Worm (Caenorhabditis elegans) whole organism, L4 larva: ENCODE results near the gene srpa-68.

ENCODE experiments used
- F26F4.8 ChIP-seq: fragments of 200-800 bp; sonication (Bioruptor generic); conservative IDR thresholded peaks from 2 replicates; pipeline ENCODE4 v1.3.6; 2022; ENCODE audit warnings: missing genetic modification characterization, missing compliant biosample characterization
- F49E8.2 ChIP-seq: sonication (generic microtip); optimal IDR thresholded peaks from 2 replicates; lab custom pipeline; 2016; ENCODE audit warnings: missing compliant biosample characterization, mild to moderate bottlenecking, missing genetic modification characterization, borderline replicate concordance
- T20F7.1 ChIP-seq: fragments of 200-800 bp; sonication (Bioruptor generic); optimal IDR thresholded peaks from 2 replicates; lab custom pipeline; 2018; ENCODE audit warnings: mild to moderate bottlenecking, missing genetic modification characterization, missing compliant biosample characterization
- T26A8.4 ChIP-seq: fragments of 200-800 bp; sonication (Bioruptor generic); IDR thresholded peaks from 2 replicates; pipeline ENCODE4 v1.3.6; 2022; ENCODE audit warnings: missing genetic modification characterization, missing compliant biosample characterization
- Y48G9A.11 ChIP-seq: fragments of 200-800 bp; sonication (Bioruptor generic); IDR thresholded peaks from 2 replicates; pipeline ENCODE4 v1.3.6; 2022; ENCODE audit warnings: missing genetic modification reagents, missing genetic modification characterization, missing compliant biosample characterization
- Y75B8A.6 ChIP-seq: fragments of 200-800 bp; sonication (Bioruptor generic); IDR thresholded peaks from 2 replicates; pipeline ENCODE4 v1.3.6; 2022; ENCODE audit warnings: missing genetic modification reagents, missing genetic modification characterization, missing compliant biosample characterization
- ZK337.2 ChIP-seq: fragments of 200-800 bp; sonication (Bioruptor generic); IDR thresholded peaks from 2 replicates; pipeline ENCODE4 v1.3.6; 2022; ENCODE audit warnings: missing genetic modification reagents, missing genetic modification characterization, missing compliant biosample characterization
- ZK546.5 ChIP-seq, 2 experiments: sonication (generic microtip); optimal IDR thresholded peaks; 2 replicates each; lab custom pipeline; 2017; ENCODE audit warnings: missing biosample characterization in 2 of 2, missing genetic modification characterization in 2 of 2
- aly-2 ChIP-seq: sonication (generic microtip); optimal IDR thresholded peaks from 2 replicates; lab custom pipeline; 2018; ENCODE audit warnings: missing biosample characterization, missing genetic modification characterization
- attf-4 ChIP-seq: sonication (generic microtip); optimal IDR thresholded peaks from 3 replicates; lab custom pipeline; 2017; ENCODE audit warnings: missing biosample characterization, missing genetic modification characterization
- ceh-44 ChIP-seq: fragments of 200-800 bp; sonication (Bioruptor generic); IDR thresholded peaks from 2 replicates; pipeline ENCODE4 v1.3.6; 2022; ENCODE audit warnings: missing genetic modification reagents, missing genetic modification characterization, missing compliant biosample characterization
- ceh-62 ChIP-seq: sonication (generic microtip); optimal IDR thresholded peaks from 2 replicates; lab custom pipeline; 2017; ENCODE audit warnings: missing biosample characterization, missing genetic modification characterization
- ctbp-1 ChIP-seq: fragments of 200-800 bp; sonication (Bioruptor generic); IDR thresholded peaks from 2 replicates; pipeline ENCODE4 v1.3.6; 2022; ENCODE audit warnings: missing genetic modification reagents, missing genetic modification characterization, missing compliant biosample characterization
- daf-16 ChIP-seq, 3 experiments: sonication (generic microtip); optimal IDR thresholded peaks; 2 replicates each; lab custom pipeline; 2016 to 2017; ENCODE audit warnings: missing genetic modification characterization in 3 of 3, missing genetic modification reagents in 3 of 3, mild to moderate bottlenecking in 2 of 3, missing compliant biosample characterization in 2 of 3, missing biosample characterization in 1 of 3, moderate library complexity in 1 of 3
- dmd-6 ChIP-seq: fragments of 200-800 bp; sonication (Bioruptor generic); IDR thresholded peaks from 2 replicates; pipeline ENCODE4 v1.3.6; 2022; ENCODE audit warnings: missing genetic modification reagents, missing genetic modification characterization, missing compliant biosample characterization
- duxl-1 ChIP-seq: sonication (generic microtip); optimal IDR thresholded peaks from 2 replicates; lab custom pipeline; 2016; ENCODE audit warnings: mild to moderate bottlenecking, missing genetic modification characterization, moderate library complexity, missing compliant biosample characterization; ENCODE audit not compliant: poor library complexity
- egl-27 ChIP-seq: sonication (generic microtip); optimal IDR thresholded peaks from 3 replicates; lab custom pipeline; 2017; ENCODE audit warnings: missing biosample characterization, missing genetic modification reagents, missing genetic modification characterization
- egl-43 ChIP-seq: fragments of 200-800 bp; sonication (Bioruptor generic); IDR thresholded peaks from 2 replicates; pipeline ENCODE4 v1.3.6; 2022; ENCODE audit warnings: missing genetic modification reagents, missing genetic modification characterization, missing compliant biosample characterization
- fkh-10 ChIP-seq: fragments of 150-350 bp; optimal IDR thresholded peaks from 2 replicates; lab custom pipeline; 2014; ENCODE audit warnings: missing biosample characterization, missing genetic modification reagents, missing genetic modification characterization
- fos-1 ChIP-seq: fragments of 150-350 bp; optimal IDR thresholded peaks from 2 replicates; lab custom pipeline; 2014; ENCODE audit warnings: missing biosample characterization, missing genetic modification characterization
- hif-1 ChIP-seq, 2 experiments: sonication (generic microtip); optimal IDR thresholded peaks; 2 replicates each; lab custom pipeline; 2016 to 2017; ENCODE audit warnings: missing compliant biosample characterization in 2 of 2, missing genetic modification characterization in 2 of 2, missing genetic modification reagents in 2 of 2, missing genotype in 2 of 2, mild to moderate bottlenecking in 1 of 2
- hlh-30 ChIP-seq: sonication (generic microtip); optimal IDR thresholded peaks from 2 replicates; lab custom pipeline; 2017; ENCODE audit warnings: antibody characterized with exemption, mild to moderate bottlenecking, missing genetic modification characterization, missing compliant biosample characterization; ENCODE audit not compliant: insufficient read depth
- hmg-1.1 ChIP-seq: fragments of 200-800 bp; sonication (Bioruptor generic); IDR thresholded peaks from 2 replicates; pipeline ENCODE4 v1.3.6; 2022; ENCODE audit warnings: missing genetic modification reagents, missing genetic modification characterization, missing compliant biosample characterization
- lin-15B ChIP-seq: fragments of 150-350 bp; sonication (generic microtip); optimal IDR thresholded peaks from 3 replicates; lab custom pipeline; 2014; ENCODE audit warnings: missing biosample characterization, missing genetic modification characterization
- lin-38 ChIP-seq: fragments of 200-800 bp; sonication (Bioruptor generic); IDR thresholded peaks from 2 replicates; pipeline ENCODE4 v1.3.6; 2022; ENCODE audit warnings: missing genetic modification reagents, missing genetic modification characterization, missing compliant biosample characterization
- lin-39 ChIP-seq: fragments of 150-350 bp; optimal IDR thresholded peaks from 2 replicates; lab custom pipeline; 2014; ENCODE audit warnings: missing biosample characterization, missing genetic modification reagents, missing genetic modification characterization
- madf-5 ChIP-seq, 2 experiments: fragments of 200-800 bp; sonication (Bioruptor generic); IDR thresholded peaks; 2 replicates each; pipeline ENCODE4 v1.3.6; 2022; ENCODE audit warnings: missing compliant biosample characterization in 2 of 2, missing genetic modification characterization in 2 of 2
- madf-9 ChIP-seq: fragments of 200-800 bp; sonication (Bioruptor generic); conservative IDR thresholded peaks from 2 replicates; pipeline ENCODE4 v1.3.6; 2022; ENCODE audit warnings: missing genetic modification reagents, missing genetic modification characterization, missing compliant biosample characterization
- mep-1 ChIP-seq: fragments of 150-350 bp; sonication (generic microtip); optimal IDR thresholded peaks from 3 replicates; lab custom pipeline; 2014; ENCODE audit warnings: missing biosample characterization, missing genetic modification characterization
- mes-2 ChIP-seq: sonication (generic microtip); optimal IDR thresholded peaks from 2 replicates; lab custom pipeline; 2016; ENCODE audit warnings: missing genotype, mild to moderate bottlenecking, missing genetic modification characterization, missing compliant biosample characterization; ENCODE audit not compliant: poor library complexity, severe bottlenecking
- nhr-10 ChIP-seq: fragments of 150-350 bp; optimal IDR thresholded peaks from 2 replicates; lab custom pipeline; 2014; ENCODE audit warnings: missing biosample characterization, missing genetic modification characterization
- nhr-11 ChIP-seq: fragments of 150-350 bp; optimal IDR thresholded peaks from 2 replicates; lab custom pipeline; 2014; ENCODE audit warnings: missing biosample characterization, missing genetic modification characterization
- nhr-28 ChIP-seq: fragments of 150-350 bp; optimal IDR thresholded peaks from 2 replicates; lab custom pipeline; 2014; ENCODE audit warnings: missing biosample characterization, missing genetic modification characterization
- nhr-48 ChIP-seq: sonication (generic microtip); optimal IDR thresholded peaks from 2 replicates; lab custom pipeline; 2016; ENCODE audit warnings: mild to moderate bottlenecking, missing genetic modification characterization, missing compliant biosample characterization
- nhr-6 ChIP-seq: fragments of 150-350 bp; optimal IDR thresholded peaks from 2 replicates; lab custom pipeline; 2014; ENCODE audit warnings: missing biosample characterization, missing genetic modification characterization
- nhr-77 ChIP-seq: fragments of 150-350 bp; optimal IDR thresholded peaks from 2 replicates; lab custom pipeline; 2014; ENCODE audit warnings: missing biosample characterization, missing genetic modification characterization
- pha-4 ChIP-seq, 2 experiments: fragments of 150-350 bp in 1 of 2; fragments of 200-800 bp in 1 of 2; sonication (Bioruptor generic) in 1 of 2; IDR thresholded peaks in 1 of 2; optimal IDR thresholded peaks in 1 of 2; 2 replicates each; pipeline versions ENCODE4 v1.3.6 to Lab custom; 2014 to 2022; ENCODE audit warnings: missing genetic modification characterization in 2 of 2, missing genetic modification reagents in 2 of 2, missing biosample characterization in 1 of 2, missing compliant biosample characterization in 1 of 2
- saeg-2 ChIP-seq: fragments of 200-800 bp; sonication (Bioruptor generic); IDR thresholded peaks from 2 replicates; pipeline ENCODE4 v1.3.6; 2022; ENCODE audit warnings: missing genetic modification reagents, missing genetic modification characterization, missing compliant biosample characterization
- set-16 ChIP-seq: fragments of 200-800 bp; sonication (Bioruptor generic); IDR thresholded peaks from 2 replicates; pipeline ENCODE4 v1.3.6; 2022; ENCODE audit warnings: missing genetic modification reagents, missing genetic modification characterization, missing compliant biosample characterization
- snpc-1.2 ChIP-seq: fragments of 200-800 bp; sonication (Bioruptor generic); IDR thresholded peaks from 2 replicates; pipeline ENCODE4 v1.3.6; 2022; ENCODE audit warnings: missing genetic modification reagents, missing genetic modification characterization, missing compliant biosample characterization
- tag-97 ChIP-seq: fragments of 200-800 bp; sonication (Bioruptor generic); IDR thresholded peaks from 2 replicates; pipeline ENCODE4 v1.3.6; 2022; ENCODE audit warnings: missing genetic modification characterization, missing compliant biosample characterization
- unc-130 ChIP-seq: sonication (generic microtip); optimal IDR thresholded peaks from 2 replicates; lab custom pipeline; 2016; ENCODE audit warnings: missing genetic modification reagents, missing genetic modification characterization, missing compliant biosample characterization
- unc-39 ChIP-seq: sonication (generic microtip); optimal IDR thresholded peaks from 2 replicates; lab custom pipeline; 2017; ENCODE audit warnings: missing biosample characterization, missing genetic modification characterization
- vab-7 ChIP-seq: fragments of 200-800 bp; sonication (Bioruptor generic); IDR thresholded peaks from 2 replicates; pipeline ENCODE4 v1.3.6; 2022; ENCODE audit warnings: missing genetic modification reagents, missing genetic modification characterization, missing compliant biosample characterization
- zag-1 ChIP-seq: fragments of 150-350 bp; optimal IDR thresholded peaks from 2 replicates; lab custom pipeline; 2014; ENCODE audit warnings: missing biosample characterization, missing genetic modification characterization
- zip-2 ChIP-seq: fragments of 150-350 bp; optimal IDR thresholded peaks from 2 replicates; lab custom pipeline; 2014; ENCODE audit warnings: missing biosample characterization, missing genetic modification characterization
- ztf-11 ChIP-seq: fragments of 150-350 bp; optimal IDR thresholded peaks from 2 replicates; lab custom pipeline; 2014; ENCODE audit warnings: missing biosample characterization, missing genetic modification characterization
- ztf-7 ChIP-seq: fragments of 150-350 bp; optimal IDR thresholded peaks from 2 replicates; lab custom pipeline; 2014; ENCODE audit warnings: missing biosample characterization, missing genetic modification characterization

srpa-68 gene

DNA sequence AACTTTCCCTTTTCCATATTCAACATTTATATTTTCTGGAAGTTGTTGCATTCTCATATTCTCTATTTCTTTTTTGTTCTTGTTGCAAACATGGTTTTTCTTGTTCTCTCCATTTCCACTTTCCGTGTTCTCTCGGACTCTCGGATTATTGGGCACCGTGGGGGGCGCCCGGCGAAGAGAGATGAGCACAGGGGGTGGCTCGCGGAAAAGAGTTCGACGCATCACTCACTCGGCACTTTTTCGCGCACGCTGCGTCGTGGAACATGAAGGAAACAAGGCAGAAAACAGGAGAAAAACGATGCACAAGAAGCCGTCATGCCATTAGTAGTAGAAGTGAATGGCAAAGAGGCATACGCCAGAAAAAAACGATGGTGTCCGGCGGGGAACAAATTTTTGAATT is 35.2 kb upstream of the srpa-68 start:
- TF ChIP-seq F26F4.8 (GFP tag; lab: Robert Waterston, UW) = 0 out of 2 replicates have a peak, but pooled peaks have one; percentile 8
- peak; percentile 67 for TF ChIP-seq set-16
- 0 out of 2 replicates have a peak, but pooled peaks have one; percentile 17 for TF ChIP-seq hmg-1.1 (GFP tag; lab: Robert Waterston, UW)
- no peak for TF ChIP-seq ZK546.5 (tag; optimal IDR thresholded peaks at IDR 0.05; lab: Kevin White, UChicago)

DNA sequence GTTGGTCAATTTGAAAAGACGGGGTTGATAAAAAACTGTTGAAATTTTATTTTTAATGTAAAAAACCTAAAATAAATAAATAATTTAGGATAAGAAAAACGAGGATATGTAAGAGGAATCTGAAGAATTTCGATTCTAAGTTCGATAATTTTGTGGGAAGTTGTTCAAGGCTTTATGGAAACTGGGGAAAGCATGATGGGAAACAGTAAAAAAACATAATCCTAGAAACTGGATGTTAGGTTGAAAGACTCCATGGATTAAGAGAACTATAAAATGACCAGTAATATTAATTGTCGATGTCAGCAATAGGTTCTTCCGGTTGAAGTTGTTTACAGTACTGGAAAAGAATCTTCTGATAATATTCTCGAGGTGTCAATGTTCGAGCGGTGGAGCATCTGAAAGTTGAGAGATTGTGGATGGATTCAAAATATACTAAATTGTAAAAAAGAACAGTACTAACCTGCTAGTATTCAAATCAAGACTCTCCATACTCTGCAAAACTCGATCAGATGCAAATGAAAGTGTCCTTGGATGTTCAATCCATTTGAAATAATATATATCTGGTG is 28.9 kb upstream of the srpa-68 start:
- TF ChIP-seq saeg-2 (GFP tag; lab: Robert Waterston, UW) = no peak
- TF ChIP-seq nhr-77 (tag; lab: Kevin White, UChicago) = no peak
- TF ChIP-seq hlh-30 (tag; lab: Kevin White, UChicago) = no peak
- no peak for TF ChIP-seq dmd-6 (GFP tag; lab: Robert Waterston, UW)
- TF ChIP-seq aly-2 (tag; lab: Kevin White, UChicago) = no peak
- no peak for TF ChIP-seq ztf-11
- TF ChIP-seq madf-9 (GFP tag; lab: Robert Waterston, UW) = no peak
- TF ChIP-seq snpc-1.2 (GFP tag; lab: Robert Waterston, UW) = no peak; the same call in 1 of the 2 replicates
- peak; percentile 6 for TF ChIP-seq mep-1 (tag; lab: Kevin White, UChicago)
- no peak for TF ChIP-seq attf-4 (tag; lab: Kevin White, UChicago)
- no peak for TF ChIP-seq egl-27 (tag; lab: Kevin White, UChicago)
- TF ChIP-seq nhr-11 (tag; lab: Kevin White, UChicago) = no peak
- no peak for TF ChIP-seq ceh-44 (GFP tag; lab: Robert Waterston, UW)
- no peak for TF ChIP-seq madf-5 (GFP tag; IDR thresholded peaks at IDR 0.05; lab: Robert Waterston, UW)
- TF ChIP-seq T26A8.4 (GFP tag; lab: Robert Waterston, UW) = no peak
- 0 out of 2 replicates have a peak, but pooled peaks have one; percentile 31 for TF ChIP-seq lin-38 (GFP tag; lab: Robert Waterston, UW)
- no peak for TF ChIP-seq ZK337.2 (GFP tag; lab: Robert Waterston, UW)
- TF ChIP-seq lin-39 (tag; lab: Kevin White, UChicago) = no peak
- no peak for TF ChIP-seq nhr-28
- TF ChIP-seq duxl-1 = peak; percentile 64
- no peak for TF ChIP-seq fkh-10 (GFP tag; lab: Kevin White, UChicago)
- no peak for TF ChIP-seq nhr-6 (tag; lab: Kevin White, UChicago)
- TF ChIP-seq lin-15B (tag; lab: Kevin White, UChicago) = no peak
- TF ChIP-seq ceh-62 = no peak
- TF ChIP-seq F49E8.2 (tag; lab: Kevin White, UChicago) = peak; percentile 2
- TF ChIP-seq mes-2 (tag; lab: Kevin White, UChicago) = peak; percentile 22
- no peak for TF ChIP-seq unc-39
- TF ChIP-seq tag-97 = no peak
- peak in 1 of 2 experiments; percentile 13 for TF ChIP-seq daf-16 (GFP tag; optimal IDR thresholded peaks at IDR 0.05; lab: Kevin White, UChicago)
- TF ChIP-seq daf-16 (tag; optimal IDR thresholded peaks at IDR 0.05; lab: Kevin White, UChicago) = peak; percentile 13
- no peak for TF ChIP-seq zag-1 (tag; lab: Kevin White, UChicago)
- no peak for TF ChIP-seq nhr-10 (tag; lab: Kevin White, UChicago)
- no peak for TF ChIP-seq zip-2 (tag; lab: Kevin White, UChicago)
- TF ChIP-seq ctbp-1 (GFP tag; lab: Robert Waterston, UW) = no peak
- no peak for TF ChIP-seq egl-43
- TF ChIP-seq Y75B8A.6 (GFP tag; lab: Robert Waterston, UW) = no peak
- no peak for TF ChIP-seq unc-130 (GFP tag; lab: Kevin White, UChicago)
- no peak for TF ChIP-seq fos-1 (tag; lab: Kevin White, UChicago)
- no peak for TF ChIP-seq vab-7 (GFP tag; lab: Robert Waterston, UW)
- no peak for TF ChIP-seq ztf-7 (tag; lab: Kevin White, UChicago)
- no peak for TF ChIP-seq T20F7.1 (GFP tag; lab: Kevin White, UChicago)
- no peak; the same call in 1 of the 2 replicates for TF ChIP-seq pha-4 (GFP tag; IDR thresholded peaks at IDR 0.05; lab: Robert Waterston, UW)
- TF ChIP-seq pha-4 (tag; optimal IDR thresholded peaks at IDR 0.05; lab: Kevin White, UChicago) = no peak
- TF ChIP-seq F26F4.8 (GFP tag; lab: Robert Waterston, UW) = no peak
- no peak for TF ChIP-seq hif-1 (tag; optimal IDR thresholded peaks at IDR 0.05; lab: Kevin White, UChicago)
- no peak for TF ChIP-seq nhr-48
- TF ChIP-seq Y48G9A.11 (GFP tag; lab: Robert Waterston, UW) = no peak
